Worm (Caenorhabditis elegans) whole organism, L3 larva: ENCODE results near the gene Y62H9A.13.

Experiments used
- daf-12 ChIP-seq: fragments of 150-350 bp; optimal IDR thresholded peaks from 2 replicates; lab custom pipeline; 2014; ENCODE audit warnings: missing biosample characterization, missing genetic modification reagents, missing genetic modification characterization
- nfya-1 ChIP-seq: sonication (generic microtip); optimal IDR thresholded peaks from 2 replicates; lab custom pipeline; 2017; ENCODE audit warnings: missing genetic modification characterization, mild to moderate bottlenecking, missing compliant biosample characterization, antibody characterized with exemption, moderate library complexity; ENCODE audit not compliant: insufficient read depth
- nhr-11 ChIP-seq: fragments of 150-350 bp; optimal IDR thresholded peaks from 2 replicates; lab custom pipeline; 2014; ENCODE audit warnings: missing biosample characterization, missing genetic modification characterization
- nhr-28 ChIP-seq: fragments of 150-350 bp; optimal IDR thresholded peaks from 2 replicates; lab custom pipeline; 2014; ENCODE audit warnings: missing biosample characterization, missing genetic modification characterization
- nhr-76 ChIP-seq: fragments of 150-350 bp; sonication (generic microtip); optimal IDR thresholded peaks from 5 replicates; lab custom pipeline; 2014; ENCODE audit warnings: missing biosample characterization, missing genetic modification characterization
- nhr-77 ChIP-seq: fragments of 150-350 bp; optimal IDR thresholded peaks from 2 replicates; lab custom pipeline; 2014; ENCODE audit warnings: missing biosample characterization, missing genetic modification characterization

- TF ChIP-seq nhr-76 (tag; lab: Kevin White, UChicago) (no peak), daf-12 (tag; lab: Kevin White, UChicago) (no peak), nhr-28 (no peak), nfya-1 (tag; lab: Kevin White, UChicago) (no peak), nhr-11 (tag; lab: Kevin White, UChicago) (no peak), nhr-77 (tag; lab: Kevin White, UChicago) (no peak)
These were observed 43.0 kb downstream of the Y62H9A.13 start, which contains the start of gene C49F5.8 for ce11 chrX:11959838-11960237.
